Worm (Caenorhabditis elegans): ENCODE results near the gene M151.3.

M151.3 gene

ce11 chrII:3639238-3639637 is 12.3 kb downstream of the M151.3 start, which contains the start of gene fbxb-31:
fbxb-31 (minus strand) TSS chrII:3639338.
- TF ChIP-seq sem-4 (tag; optimal IDR thresholded peaks at IDR 0.05) = no peak
- TF ChIP-seq unc-39 (tag; optimal IDR thresholded peaks at IDR 0.05) = no peak
- TF ChIP-seq alr-1 (tag; optimal IDR thresholded peaks at IDR 0.05) = no peak
- TF ChIP-seq ceh-16 (tag; optimal IDR thresholded peaks at IDR 0.05) = no peak
- no peak for TF ChIP-seq nhr-21 (tag; optimal IDR thresholded peaks at IDR 0.05)
- TF ChIP-seq crh-2 (tag; optimal IDR thresholded peaks at IDR 0.05) = no peak
- no peak for TF ChIP-seq fos-1 (tag; optimal IDR thresholded peaks at IDR 0.05)
- no peak for TF ChIP-seq dmd-4 (tag; optimal IDR thresholded peaks at IDR 0.05)
- TF ChIP-seq elt-1 (tag; optimal IDR thresholded peaks at IDR 0.05) = no peak
- no peak for TF ChIP-seq ztf-11 (tag; optimal IDR thresholded peaks at IDR 0.05)
- TF ChIP-seq nhr-11 (tag; optimal IDR thresholded peaks at IDR 0.05) = no peak
- TF ChIP-seq nhr-25 (tag; optimal IDR thresholded peaks at IDR 0.05) = no peak
- TF ChIP-seq ztf-1 (GFP tag; conservative IDR thresholded peaks at IDR 0.05) = no peak
- no peak for TF ChIP-seq sma-3 (GFP tag; optimal IDR thresholded peaks at IDR 0.05)

DNA sequence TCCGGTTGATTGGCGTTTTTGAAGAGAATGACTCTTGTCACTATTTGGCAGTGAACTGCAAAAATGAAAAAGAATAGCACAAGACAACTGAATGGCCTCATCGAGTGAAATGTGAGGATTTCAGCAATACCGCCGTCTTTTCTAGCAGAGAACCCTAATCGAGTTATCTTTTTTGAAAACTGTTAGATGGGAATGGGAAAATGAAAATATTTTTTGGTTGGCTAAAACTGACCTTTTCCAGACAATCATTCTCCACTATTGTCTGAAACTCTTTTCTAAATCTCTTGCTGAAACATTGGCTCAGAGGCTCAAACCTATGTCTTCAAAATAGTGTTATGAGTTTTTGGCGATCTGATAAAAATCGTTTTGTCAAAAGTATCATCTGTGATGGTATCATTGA is 13.2 kb downstream of the M151.3 start, which contains the start of gene M151.10:
TSS of gene M151.10 (minus strand) at position 101 of the 400 bp plus-strand sequence.
- TF ChIP-seq mbf-1 (tag; optimal IDR thresholded peaks at IDR 0.05) (no peak), nhr-10 (tag; optimal IDR thresholded peaks at IDR 0.05) (no peak), ztf-11 (tag; optimal IDR thresholded peaks at IDR 0.05) (no peak), R02D3.7 (tag; optimal IDR thresholded peaks at IDR 0.05) (no peak), elt-1 (tag; optimal IDR thresholded peaks at IDR 0.05) (no peak), unc-39 (tag; optimal IDR thresholded peaks at IDR 0.05) (no peak), nhr-12 (tag; optimal IDR thresholded peaks at IDR 0.05) (no peak), sma-9 (GFP tag; optimal IDR thresholded peaks at IDR 0.05) (no peak), sma-9 (tag; optimal IDR thresholded peaks at IDR 0.05) (no peak), dmd-4 (tag; optimal IDR thresholded peaks at IDR 0.05) (no peak), mab-5 (tag; optimal IDR thresholded peaks at IDR 0.05) (no peak), nhr-23 (tag; optimal IDR thresholded peaks at IDR 0.05) (no peak), skn-1 (tag; optimal IDR thresholded peaks at IDR 0.05) (no peak), nhr-21 (tag; optimal IDR thresholded peaks at IDR 0.05) (no peak), egl-27 (tag; optimal IDR thresholded peaks at IDR 0.05) (no peak), mdl-1 (tag; optimal IDR thresholded peaks at IDR 0.05) (no peak), crh-2 (tag; optimal IDR thresholded peaks at IDR 0.05) (no peak), nhr-25 (tag; optimal IDR thresholded peaks at IDR 0.05) (no peak), ama-1 (optimal IDR thresholded peaks at IDR 0.05) (no peak), zag-1 (tag; optimal IDR thresholded peaks at IDR 0.05) (no peak)

- TF ChIP-seq Y55F3AM.14 (GFP tag; optimal IDR thresholded peaks at IDR 0.05) (no peak), lin-39 (tag; optimal IDR thresholded peaks at IDR 0.05) (no peak), ama-1 (optimal IDR thresholded peaks at IDR 0.05) (no peak), ceh-82 (tag; optimal IDR thresholded peaks at IDR 0.05) (no peak), nhr-237 (tag; optimal IDR thresholded peaks at IDR 0.05) (no peak), ztf-1 (GFP tag; conservative IDR thresholded peaks at IDR 0.05) (no peak), lin-11 (tag; optimal IDR thresholded peaks at IDR 0.05) (no peak), unc-62 (GFP tag; optimal IDR thresholded peaks at IDR 0.05) (no peak), nhr-6 (tag; optimal IDR thresholded peaks at IDR 0.05) (no peak)
Measured at ce11 chrII:3641197-3641596, 14.2 kb downstream of the M151.3 start, which contains the start of gene M151.1. M151.1 (plus strand) TSS chrII:3641497.

ce11 chrII:3647111-3647510 is 20.1 kb downstream of the M151.3 start, which contains the start of gene fbxb-33:
fbxb-33 (plus strand) TSS chrII:3647411.
- TF ChIP-seq nhr-11 (tag; optimal IDR thresholded peaks at IDR 0.05) (no peak), peb-1 (tag; optimal IDR thresholded peaks at IDR 0.05) (no peak), blmp-1 (tag; optimal IDR thresholded peaks at IDR 0.05; ENCODE audit: insufficient read depth) (no peak), ceh-16 (tag; optimal IDR thresholded peaks at IDR 0.05) (no peak), dmd-4 (tag; optimal IDR thresholded peaks at IDR 0.05) (no peak), lin-39 (tag; optimal IDR thresholded peaks at IDR 0.05) (no peak), unc-62 (GFP tag; optimal IDR thresholded peaks at IDR 0.05) (no peak), aly-2 (tag; optimal IDR thresholded peaks at IDR 0.05) (no peak), ceh-82 (tag; optimal IDR thresholded peaks at IDR 0.05) (no peak), ama-1 (optimal IDR thresholded peaks at IDR 0.05) (no peak), nhr-21 (tag; optimal IDR thresholded peaks at IDR 0.05) (no peak), nhr-77 (tag; optimal IDR thresholded peaks at IDR 0.05) (no peak), ZK546.5 (tag; optimal IDR thresholded peaks at IDR 0.05) (no peak), nhr-12 (tag; optimal IDR thresholded peaks at IDR 0.05) (no peak), lin-11 (tag; optimal IDR thresholded peaks at IDR 0.05) (no peak)

Measured in whole organism, L2 larva.